Worm (Caenorhabditis elegans) whole organism, midembryonic: ENCODE data around the gene swt-5.

Experiments used
- T22C8.4 ChIP-seq: fragments of 200-800 bp; sonication (Bioruptor generic); IDR thresholded peaks from 2 replicates; pipeline ENCODE4 v1.3.6; 2022; ENCODE audit warnings: missing genetic modification characterization, missing compliant biosample characterization
- cog-1 ChIP-seq: sonication (generic microtip); optimal IDR thresholded peaks from 2 replicates; lab custom pipeline; 2016; ENCODE audit warnings: missing genetic modification characterization, missing compliant biosample characterization
- flt-1 ChIP-seq: fragments of 200-800 bp; sonication (Bioruptor generic); IDR thresholded peaks from 2 replicates; pipeline ENCODE4 v1.3.6; 2022; ENCODE audit warnings: missing genetic modification characterization, missing compliant biosample characterization
- klf-2 ChIP-seq: fragments of 200-800 bp; sonication (Bioruptor generic); conservative IDR thresholded peaks from 2 replicates; pipeline ENCODE4 v1.3.6; 2022; ENCODE audit warnings: missing genetic modification reagents, missing genetic modification characterization, missing compliant biosample characterization
- med-1 ChIP-seq: sonication (generic microtip); optimal IDR thresholded peaks from 2 replicates; lab custom pipeline; 2017; ENCODE audit warnings: missing genetic modification characterization, mild to moderate bottlenecking, missing compliant biosample characterization, antibody characterized with exemption, missing genetic modification reagents; ENCODE audit not compliant: insufficient read depth
- ref-1 ChIP-seq: fragments of 200-800 bp; sonication (Bioruptor generic); conservative IDR thresholded peaks from 2 replicates; pipeline ENCODE4 v1.3.6; 2022; ENCODE audit warnings: missing genetic modification reagents, missing genetic modification characterization, missing compliant biosample characterization
- tab-1 ChIP-seq: fragments of 200-800 bp; sonication (Bioruptor generic); IDR thresholded peaks from 2 replicates; pipeline ENCODE4 v1.3.6; 2022; ENCODE audit warnings: missing genetic modification characterization, missing compliant biosample characterization
- ztf-23 ChIP-seq: fragments of 200-800 bp; sonication (Bioruptor generic); IDR thresholded peaks from 2 replicates; pipeline ENCODE4 v1.3.6; 2022; ENCODE audit warnings: missing genetic modification reagents, missing genetic modification characterization, missing compliant biosample characterization
- ztf-29 ChIP-seq: fragments of 200-800 bp; sonication (Bioruptor generic); IDR thresholded peaks from 2 replicates; pipeline ENCODE4 v1.3.6; 2022; ENCODE audit warnings: missing genetic modification reagents, missing genetic modification characterization, missing compliant biosample characterization

Gene swt-5

ce11 chrV:9526470-9526869 lies 25.3 kb downstream of the swt-5 start, which contains the start of gene C50F4.1:
Gene C50F4.1 (plus strand): TSS chrV:9526793.
- TF ChIP-seq ref-1 (GFP tag; lab: Robert Waterston, UW), result no peak
- TF ChIP-seq flt-1 (GFP tag; lab: Robert Waterston, UW), result no peak
- no peak for TF ChIP-seq klf-2 (GFP tag; lab: Robert Waterston, UW)
- TF ChIP-seq med-1, result no peak
- TF ChIP-seq ztf-23 (GFP tag; lab: Robert Waterston, UW), result no peak
- TF ChIP-seq ztf-29, result no peak
- TF ChIP-seq T22C8.4 (GFP tag; lab: Robert Waterston, UW), result no peak
- no peak for TF ChIP-seq tab-1 (GFP tag; lab: Robert Waterston, UW)
- no peak for TF ChIP-seq cog-1 (tag; lab: Kevin White, UChicago)

DNA sequence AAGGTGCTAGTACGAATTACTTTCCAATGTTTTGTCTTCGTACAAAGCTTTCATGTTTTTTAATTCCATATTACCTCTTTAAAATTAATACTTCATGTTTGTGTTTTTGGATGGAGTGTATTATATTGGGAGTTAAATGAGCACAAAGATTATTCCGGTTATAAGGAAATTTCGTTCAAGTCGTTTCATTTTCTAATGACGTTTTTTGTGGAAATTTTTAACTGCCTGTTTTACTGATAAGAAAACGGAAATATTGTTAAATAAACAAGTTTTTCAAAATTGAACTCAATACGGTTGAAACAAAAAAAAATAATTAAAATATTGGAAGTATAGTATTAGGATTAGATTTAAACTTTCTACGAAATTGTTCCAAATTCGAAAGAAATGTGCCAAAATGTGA lies 26.1 kb downstream of the swt-5 start:
- TF ChIP-seq ztf-29 (no peak), T22C8.4 (GFP tag; lab: Robert Waterston, UW) (no peak), med-1 (no peak), klf-2 (GFP tag; lab: Robert Waterston, UW) (no peak), cog-1 (tag; lab: Kevin White, UChicago) (no peak), flt-1 (GFP tag; lab: Robert Waterston, UW) (no peak), ref-1 (GFP tag; lab: Robert Waterston, UW) (no peak), ztf-23 (GFP tag; lab: Robert Waterston, UW) (no peak), tab-1 (GFP tag; lab: Robert Waterston, UW) (no peak)

DNA sequence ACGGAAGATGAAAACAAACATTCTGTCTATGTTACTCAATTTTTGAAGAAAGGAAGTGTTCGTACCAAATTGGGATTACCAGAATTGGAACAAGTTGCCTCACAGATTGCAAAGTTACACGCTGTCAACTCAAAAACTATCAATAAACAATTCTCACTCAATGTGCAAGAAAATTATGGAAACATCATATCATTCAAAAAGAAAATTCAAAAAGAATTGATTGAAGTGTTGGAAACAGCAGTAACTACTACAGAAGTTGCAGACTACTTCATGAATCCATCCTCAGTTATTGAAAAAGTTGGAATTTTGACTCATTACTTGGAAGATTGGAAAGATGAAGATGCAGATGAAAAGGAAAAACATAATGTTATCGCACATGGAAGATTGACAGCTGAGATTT lies 26.8 kb downstream of the swt-5 start:
- TF ChIP-seq ref-1 (GFP tag; lab: Robert Waterston, UW) (no peak), ztf-23 (GFP tag; lab: Robert Waterston, UW) (no peak)

DNA sequence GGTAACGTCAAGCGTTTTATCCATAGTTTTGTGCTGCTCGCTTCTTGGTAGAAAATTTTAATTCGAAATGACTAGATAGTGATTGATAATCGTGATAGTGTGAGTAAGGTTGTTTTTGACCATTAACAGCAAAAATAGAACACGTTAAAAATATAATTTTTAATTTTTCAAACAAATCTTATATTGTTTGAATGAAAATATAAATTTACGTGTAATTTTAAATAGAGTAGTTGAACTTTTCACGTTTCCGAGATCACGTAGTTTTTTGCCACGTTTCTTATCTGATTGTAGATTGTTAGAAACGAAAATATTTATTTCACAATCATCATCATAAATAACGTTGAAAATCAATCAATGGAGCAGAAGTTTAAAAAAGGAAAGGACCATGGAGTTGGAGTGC lies 30.3 kb downstream of the swt-5 start, which contains the start of the genes C50F4.10 and pfk-1.2:
Gene C50F4.10, minus strand, starts transcription at position 101 of the 400 bp plus-strand sequence.
Gene pfk-1.2, plus strand, starts transcription at position 325 of the 400 bp plus-strand sequence.
- TF ChIP-seq ref-1 (GFP tag; lab: Robert Waterston, UW), result no peak
- TF ChIP-seq med-1, result no peak
- TF ChIP-seq tab-1 (GFP tag; lab: Robert Waterston, UW), result no peak
- TF ChIP-seq cog-1 (tag; lab: Kevin White, UChicago), result no peak
- no peak for TF ChIP-seq flt-1 (GFP tag; lab: Robert Waterston, UW)
- no peak for TF ChIP-seq ztf-29
- TF ChIP-seq ztf-23 (GFP tag; lab: Robert Waterston, UW), result no peak
- no peak for TF ChIP-seq T22C8.4 (GFP tag; lab: Robert Waterston, UW)
- no peak for TF ChIP-seq klf-2 (GFP tag; lab: Robert Waterston, UW)

DNA sequence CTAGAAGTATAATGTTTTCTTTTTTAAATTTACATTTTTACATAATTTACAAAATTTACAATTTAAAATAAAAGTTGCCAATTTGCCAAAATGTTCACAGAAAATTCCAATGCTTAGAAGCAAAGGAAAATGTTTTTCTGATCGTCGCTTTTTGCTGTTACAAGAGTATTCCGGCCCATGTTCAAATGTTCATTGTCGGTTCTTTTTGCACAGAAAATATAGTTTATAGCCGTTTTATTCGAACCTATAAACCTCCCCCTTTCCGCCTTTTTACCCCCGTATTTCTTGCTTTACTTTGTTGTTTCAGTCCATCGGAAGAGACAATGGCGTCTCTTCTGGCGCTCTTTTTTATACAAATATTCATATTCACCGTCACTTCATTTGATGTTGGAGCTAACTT lies 33.4 kb downstream of the swt-5 start, which contains the start of gene tag-329:
Gene tag-329, plus strand, starts transcription at position 301 of the 400 bp plus-strand sequence.
- no peak for TF ChIP-seq klf-2 (GFP tag; lab: Robert Waterston, UW)
- TF ChIP-seq ztf-29, result no peak
- TF ChIP-seq T22C8.4 (GFP tag; lab: Robert Waterston, UW), result no peak
- no peak for TF ChIP-seq ztf-23 (GFP tag; lab: Robert Waterston, UW)
- TF ChIP-seq flt-1 (GFP tag; lab: Robert Waterston, UW), result no peak
- TF ChIP-seq tab-1 (GFP tag; lab: Robert Waterston, UW), result no peak
- TF ChIP-seq cog-1 (tag; lab: Kevin White, UChicago), result no peak
- TF ChIP-seq med-1, result no peak
- TF ChIP-seq ref-1 (GFP tag; lab: Robert Waterston, UW), result no peak

ce11 chrV:9536505-9536904 lies 35.3 kb downstream of the swt-5 start, which contains the start of gene C50F4.4:
Gene C50F4.4 (plus strand): TSS chrV:9536771.
- TF ChIP-seq klf-2 (GFP tag; lab: Robert Waterston, UW) (no peak), ztf-23 (GFP tag; lab: Robert Waterston, UW) (0 out of 2 replicates have a peak, but pooled peaks have one; percentile 15)

DNA sequence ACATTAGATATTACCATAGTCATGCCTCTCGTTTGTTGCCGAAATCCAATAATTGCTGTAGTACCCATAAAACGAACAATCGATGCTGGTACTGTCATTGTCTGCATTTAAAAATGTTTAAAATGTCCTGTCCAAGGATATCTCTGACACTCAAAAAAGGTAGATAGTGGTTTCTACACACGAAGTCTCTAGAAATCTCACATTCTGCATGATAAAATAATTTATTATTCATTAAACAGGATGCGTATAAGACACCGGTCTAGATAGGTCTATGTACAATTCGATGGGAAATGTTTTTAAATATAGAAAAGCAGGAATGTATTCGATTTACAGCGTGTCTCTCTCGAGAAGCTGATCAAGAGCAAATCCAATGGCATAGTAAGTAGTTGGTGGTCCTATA lies 38.4 kb downstream of the swt-5 start, which contains the start of gene C50F4.12:
Gene C50F4.12, minus strand, starts transcription at position 101 of the 400 bp plus-strand sequence.
- TF ChIP-seq ztf-29 (no peak), tab-1 (GFP tag; lab: Robert Waterston, UW) (no peak), T22C8.4 (GFP tag; lab: Robert Waterston, UW) (no peak), med-1 (no peak), flt-1 (GFP tag; lab: Robert Waterston, UW) (no peak), klf-2 (GFP tag; lab: Robert Waterston, UW) (no peak), cog-1 (tag; lab: Kevin White, UChicago) (no peak), ref-1 (GFP tag; lab: Robert Waterston, UW) (no peak)

DNA sequence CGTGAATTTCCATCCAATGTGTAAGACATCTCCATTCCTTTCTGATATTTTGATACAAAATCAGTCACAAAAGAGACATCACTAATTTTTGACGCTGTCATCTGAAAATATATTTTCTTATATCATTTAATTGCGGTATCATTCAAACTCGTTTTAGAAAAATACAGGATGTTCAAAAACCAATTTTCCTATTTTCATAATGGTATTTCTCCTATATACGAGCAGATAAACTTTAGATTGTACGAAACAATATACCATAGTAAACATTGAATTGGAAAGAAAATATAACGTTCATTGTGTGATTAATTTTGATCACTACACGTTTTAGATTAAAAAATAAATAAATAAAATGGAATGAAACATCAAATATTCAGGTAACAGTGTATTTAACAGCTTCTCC lies 40.3 kb downstream of the swt-5 start, which contains the start of gene C50F4.16:
Gene C50F4.16, minus strand, starts transcription at position 101 of the 400 bp plus-strand sequence.
- TF ChIP-seq tab-1 (GFP tag; lab: Robert Waterston, UW) (no peak), T22C8.4 (GFP tag; lab: Robert Waterston, UW) (no peak)

DNA sequence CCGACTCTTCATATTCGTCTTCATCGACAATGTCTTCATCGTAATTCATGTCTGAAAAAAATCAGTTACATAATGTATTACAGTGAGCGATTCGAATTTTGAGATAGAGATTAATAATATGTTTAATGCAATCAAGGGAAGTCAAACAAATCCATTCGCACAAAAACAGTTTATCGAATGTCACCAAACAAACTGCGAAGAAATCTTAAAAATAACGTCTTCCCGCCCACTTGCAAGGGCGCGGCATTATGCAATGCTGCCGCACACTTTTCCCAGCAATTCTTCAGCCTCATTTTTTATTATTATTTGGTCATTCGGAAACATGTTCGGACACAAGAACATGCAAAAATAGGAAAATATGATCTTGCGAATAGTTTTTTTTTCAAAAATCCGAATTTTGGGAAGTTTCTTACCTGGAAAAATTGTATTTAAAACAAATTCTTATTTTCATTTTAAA lies 43.0 kb downstream of the swt-5 start, which contains the start of gene mdf-1:
Gene mdf-1, minus strand, starts transcription at position 51 of the 457 bp plus-strand sequence.
- TF ChIP-seq med-1, result peak; percentile 28
- 0 out of 2 replicates have a peak, but pooled peaks have one; percentile 33 for TF ChIP-seq ref-1 (GFP tag; lab: Robert Waterston, UW)
- no peak for TF ChIP-seq tab-1 (GFP tag; lab: Robert Waterston, UW)
- TF ChIP-seq ztf-23 (GFP tag; lab: Robert Waterston, UW), result peak; percentile 67; the same call in 1 of the 2 replicates
- no peak for TF ChIP-seq T22C8.4 (GFP tag; lab: Robert Waterston, UW)
- TF ChIP-seq ztf-29, result no peak
- no peak for TF ChIP-seq cog-1 (tag; lab: Kevin White, UChicago)
- 0 out of 2 replicates have a peak, but pooled peaks have one; percentile 35 for TF ChIP-seq klf-2 (GFP tag; lab: Robert Waterston, UW)
- 0 out of 2 replicates have a peak, but pooled peaks have one; percentile 52 for TF ChIP-seq flt-1 (GFP tag; lab: Robert Waterston, UW)

- TF ChIP-seq tab-1 (GFP tag; lab: Robert Waterston, UW), result no peak
- 0 out of 2 replicates have a peak, but pooled peaks have one; percentile 9 for TF ChIP-seq flt-1 (GFP tag; lab: Robert Waterston, UW)
- 0 out of 2 replicates have a peak, but pooled peaks have one; percentile 20 for TF ChIP-seq ztf-29
- TF ChIP-seq ztf-23 (GFP tag; lab: Robert Waterston, UW), result no peak; the same call in 1 of the 2 replicates
- TF ChIP-seq T22C8.4 (GFP tag; lab: Robert Waterston, UW), result peak; percentile 46
Measured at ce11 chrV:9545238-9545709, 44.1 kb downstream of the swt-5 start, which contains the start of the genes his-35 and his-41. Gene his-35 (minus strand): TSS chrV:9545288. Gene his-41 (plus strand): TSS chrV:9545536.
